Fruit fly (Drosophila melanogaster): ENCODE results near the gene TORIP.

The TORIP gene

dm6 chr3L:19845047-19845906, 40.4 kb upstream of the TORIP start, which contains the start of gene Papss:
Gene Papss, plus strand, starts transcription at chr3L:19845293.
- TF ChIP-seq mirr (GFP tag; optimal IDR thresholded peaks at IDR 0.05) (peak; percentile 5), CG3407 (GFP tag; optimal IDR thresholded peaks at IDR 0.05) (no peak), dati (GFP tag; IDR thresholded peaks at IDR 0.05) (no peak), CG11560 (tag; IDR thresholded peaks at IDR 0.05) (no peak), Nf-YA (GFP tag; IDR thresholded peaks at IDR 0.05) (no peak), CG13424 (tag; optimal IDR thresholded peaks at IDR 0.05) (no peak), MBD-R2 (GFP tag; IDR thresholded peaks at IDR 0.05) (peak; percentile 97), croc (GFP tag; conservative IDR thresholded peaks at IDR 0.05) (no peak), CG10565 (GFP tag; optimal IDR thresholded peaks at IDR 0.05) (no peak), maf-S (GFP tag; optimal IDR thresholded peaks at IDR 0.05) (no peak), ems (GFP tag; optimal IDR thresholded peaks at IDR 0.05) (no peak), CG4617 (GFP tag; optimal IDR thresholded peaks at IDR 0.05; ENCODE audit: borderline replicate concordance) (peak; percentile 15), Fer1 (GFP tag; optimal IDR thresholded peaks at IDR 0.05) (peak; percentile 71), dysf (GFP tag; IDR thresholded peaks at IDR 0.05) (peak; percentile 17; the same call in 1 of the 3 replicates), Mrtf (GFP tag; IDR thresholded peaks at IDR 0.05) (no peak), pan (optimal IDR thresholded peaks at IDR 0.05) (no peak), pan (GFP tag; optimal IDR thresholded peaks at IDR 0.05 in 1 of 2, IDR thresholded peaks at IDR 0.05 in 1 of 2) (peak in 1 of 2 experiments; percentile 25), HmgZ (tag; optimal IDR thresholded peaks at IDR 0.05) (peak; percentile 6), Mes4 (GFP tag; optimal IDR thresholded peaks at IDR 0.05) (no peak), CG32772 (GFP tag; IDR thresholded peaks at IDR 0.05) (no peak), Ptx1 (GFP tag; IDR thresholded peaks at IDR 0.05) (peak; percentile 37; the same call in 1 of the 2 replicates), Optix (GFP tag; IDR thresholded peaks at IDR 0.05) (no peak), slou (GFP tag; optimal IDR thresholded peaks at IDR 0.05) (no peak), Trl (optimal IDR thresholded peaks at IDR 0.05) (peak in 1 of 2 experiments; percentile 8), Trl (GFP tag; optimal IDR thresholded peaks at IDR 0.05) (no peak), CG13775 (GFP tag; optimal IDR thresholded peaks at IDR 0.05) (peak; percentile 9), Opbp (GFP tag; IDR thresholded peaks at IDR 0.05; ENCODE audit: partially characterized antibody) (peak; percentile 85), Hr3 (GFP tag; optimal IDR thresholded peaks at IDR 0.05) (no peak), stc (GFP tag; IDR thresholded peaks at IDR 0.05) (no peak), Hr39 (optimal IDR thresholded peaks at IDR 0.05) (no peak), CG30403 (GFP tag; optimal IDR thresholded peaks at IDR 0.05) (peak; percentile 51), CG1233 (GFP tag; optimal IDR thresholded peaks at IDR 0.05) (peak; percentile 52), CG12071 (GFP tag; optimal IDR thresholded peaks at IDR 0.05) (peak; percentile 49), Side (GFP tag; optimal IDR thresholded peaks at IDR 0.05) (no peak), Ssrp (tag; optimal IDR thresholded peaks at IDR 0.05) (no peak), run (tag; optimal IDR thresholded peaks at IDR 0.05) (no peak), unc-4 (GFP tag; IDR thresholded peaks at IDR 0.05; ENCODE audit: partially characterized antibody) (peak; percentile 86), tup (GFP tag; optimal IDR thresholded peaks at IDR 0.05) (no peak), odd (GFP tag; optimal IDR thresholded peaks at IDR 0.05) (no peak), CG32532 (GFP tag; IDR thresholded peaks at IDR 0.05) (peak; percentile 56), exex (tag; optimal IDR thresholded peaks at IDR 0.05) (no peak), CG4360 (GFP tag; IDR thresholded peaks at IDR 0.05) (no peak), seq (GFP tag; IDR thresholded peaks at IDR 0.05) (no peak), Six4 (GFP tag; optimal IDR thresholded peaks at IDR 0.05) (peak; percentile 27), H15 (GFP tag; IDR thresholded peaks at IDR 0.05) (no peak), sens (GFP tag) (peak; percentile 82), amos (GFP tag; IDR thresholded peaks at IDR 0.05; ENCODE audit: partially characterized antibody) (peak; percentile 84), CTCF (GFP tag; optimal IDR thresholded peaks at IDR 0.05) (no peak), CG6689 (GFP tag; IDR thresholded peaks at IDR 0.05) (no peak), CG10274 (GFP tag; optimal IDR thresholded peaks at IDR 0.05) (no peak), CG1024 (GFP tag; IDR thresholded peaks at IDR 0.05) (no peak), CG6765 (GFP tag; optimal IDR thresholded peaks at IDR 0.05) (peak; percentile 18)
